Fruit fly (Drosophila melanogaster): ENCODE data around the gene moi.

Gene moi

dm6 chr3R:18252578-18252977 is 2.8 kb upstream of the moi start, which contains the start of gene CG12320 (continued):
- TF ChIP-seq CG15514 (GFP tag; optimal IDR thresholded peaks at IDR 0.05) (peak; percentile 70), E2f2 (GFP tag; IDR thresholded peaks at IDR 0.05) (peak; percentile 94), CG10979 (tag; optimal IDR thresholded peaks at IDR 0.05) (no peak), Opbp (GFP tag; IDR thresholded peaks at IDR 0.05; ENCODE audit: partially characterized antibody) (0 out of 3 replicates have a peak, but pooled peaks have one; percentile 28), unc-4 (GFP tag; IDR thresholded peaks at IDR 0.05; ENCODE audit: partially characterized antibody) (no peak), Dref (GFP tag; IDR thresholded peaks at IDR 0.05) (peak; percentile 68), CG9932 (GFP tag; IDR thresholded peaks at IDR 0.05) (no peak), BEAF-32 (GFP tag; optimal IDR thresholded peaks at IDR 0.05) (peak; percentile 43), stwl (tag; optimal IDR thresholded peaks at IDR 0.05) (peak; percentile 71), CG4617 (GFP tag; optimal IDR thresholded peaks at IDR 0.05; ENCODE audit: borderline replicate concordance) (peak; percentile 59), CG13287 (GFP tag; IDR thresholded peaks at IDR 0.05; ENCODE audit: partially characterized antibody) (peak; percentile 42; the same call in 1 of the 2 replicates), Fer1 (GFP tag; optimal IDR thresholded peaks at IDR 0.05) (peak; percentile 5), HmgZ (tag; optimal IDR thresholded peaks at IDR 0.05) (peak; percentile 2), CG15601 (tag; optimal IDR thresholded peaks at IDR 0.05) (no peak), MESR4 (GFP tag; optimal IDR thresholded peaks at IDR 0.05) (peak; percentile 42), Sry-δ (GFP tag; optimal IDR thresholded peaks at IDR 0.05) (peak; percentile 41), CG2116 (GFP tag; optimal IDR thresholded peaks at IDR 0.05) (peak; percentile 41)

dm6 chr3R:18260016-18260415 is 4.7 kb downstream of the moi start:
- no peak for TF ChIP-seq Sry-β (GFP tag; optimal IDR thresholded peaks at IDR 0.05)
- TF ChIP-seq pros (GFP tag; optimal IDR thresholded peaks at IDR 0.05) = peak; percentile 40
- TF ChIP-seq CG13775 (GFP tag; optimal IDR thresholded peaks at IDR 0.05) = no peak
- TF ChIP-seq Chrac-16 (GFP tag; optimal IDR thresholded peaks at IDR 0.05) = no peak
- no peak for TF ChIP-seq CG4617 (GFP tag; optimal IDR thresholded peaks at IDR 0.05; ENCODE audit: borderline replicate concordance)
- TF ChIP-seq nerfin-1 (tag; optimal IDR thresholded peaks at IDR 0.05) = peak; percentile 53
- TF ChIP-seq gsb-n (tag; optimal IDR thresholded peaks at IDR 0.05) = peak; percentile 71
- TF ChIP-seq ERR (GFP tag; optimal IDR thresholded peaks at IDR 0.05) = no peak
- TF ChIP-seq sim (GFP tag; IDR thresholded peaks at IDR 0.05) = no peak
- TF ChIP-seq tup (GFP tag; optimal IDR thresholded peaks at IDR 0.05) = no peak

dm6 chr3R:18261602-18262001 is 6.3 kb downstream of the moi start:
- TF ChIP-seq NC2β (GFP tag; optimal IDR thresholded peaks at IDR 0.05) (no peak), CG9817 (tag; optimal IDR thresholded peaks at IDR 0.05) (no peak), nerfin-1 (tag; optimal IDR thresholded peaks at IDR 0.05) (peak; percentile 18), crol (GFP tag; IDR thresholded peaks at IDR 0.05) (peak; percentile 54), CG17186 (GFP tag; optimal IDR thresholded peaks at IDR 0.05) (no peak), Pdp1 (GFP tag; optimal IDR thresholded peaks at IDR 0.05) (no peak), CG3838 (GFP tag; optimal IDR thresholded peaks at IDR 0.05) (no peak), CG7745 (tag; optimal IDR thresholded peaks at IDR 0.05) (no peak), CG9727 (GFP tag; optimal IDR thresholded peaks at IDR 0.05) (no peak), CG30403 (GFP tag; optimal IDR thresholded peaks at IDR 0.05) (no peak), Trl (optimal IDR thresholded peaks at IDR 0.05) (peak in 1 of 2 experiments; percentile 3), Trl (GFP tag; optimal IDR thresholded peaks at IDR 0.05) (no peak), CG17829 (tag; optimal IDR thresholded peaks at IDR 0.05) (no peak), Hsf (GFP tag; optimal IDR thresholded peaks at IDR 0.05) (no peak), zfh1 (GFP tag; IDR thresholded peaks at IDR 0.05) (no peak), CG8359 (GFP tag; optimal IDR thresholded peaks at IDR 0.05; ENCODE audit: borderline replicate concordance) (no peak), Hey (tag; optimal IDR thresholded peaks at IDR 0.05) (no peak), NfI (GFP tag; optimal IDR thresholded peaks at IDR 0.05) (no peak), pros (GFP tag; optimal IDR thresholded peaks at IDR 0.05) (peak; percentile 53), HLH54F (GFP tag; optimal IDR thresholded peaks at IDR 0.05) (no peak), Hmr (GFP tag; optimal IDR thresholded peaks at IDR 0.05) (no peak), lmd (GFP tag; IDR thresholded peaks at IDR 0.05) (no peak), nom (GFP tag; optimal IDR thresholded peaks at IDR 0.05) (no peak), Camta (GFP tag; optimal IDR thresholded peaks at IDR 0.05) (no peak)

Measured in whole organism, embryonic.